Worm (Caenorhabditis elegans) whole organism, mixed stage, embryonic: ENCODE data around the gene F43C11.1.

ENCODE experiments used
- bed-3 ChIP-seq: fragments of 200-800 bp; sonication (Bioruptor generic); optimal IDR thresholded peaks from 3 replicates; lab custom pipeline; 2018; ENCODE audit warnings: mild to moderate bottlenecking, missing genetic modification characterization, moderate library complexity, missing compliant biosample characterization
- blmp-1 ChIP-seq: fragments of 150-350 bp; optimal IDR thresholded peaks from 2 replicates; lab custom pipeline; 2014; ENCODE audit warnings: missing biosample characterization, missing genetic modification characterization
- ceh-39 ChIP-seq: fragments of 150-350 bp; optimal IDR thresholded peaks from 2 replicates; lab custom pipeline; 2014; ENCODE audit warnings: missing biosample characterization, missing genetic modification characterization
- ceh-43 ChIP-seq: fragments of 200-800 bp; sonication (Bioruptor generic); optimal IDR thresholded peaks from 2 replicates; lab custom pipeline; 2018; ENCODE audit warnings: mild to moderate bottlenecking, missing genetic modification characterization, moderate library complexity, missing compliant biosample characterization
- ceh-83 ChIP-seq: fragments of 200-800 bp; sonication (Bioruptor generic); optimal IDR thresholded peaks from 2 replicates; lab custom pipeline; 2018; ENCODE audit warnings: mild to moderate bottlenecking, missing genetic modification characterization, missing compliant biosample characterization
- ces-1 ChIP-seq: fragments of 150-350 bp; optimal IDR thresholded peaks from 2 replicates; lab custom pipeline; 2014; ENCODE audit warnings: missing biosample characterization, missing genetic modification reagents, missing genetic modification characterization
- cnd-1 ChIP-seq: fragments of 200-800 bp; sonication (Bioruptor generic); optimal IDR thresholded peaks from 2 replicates; lab custom pipeline; 2018; ENCODE audit warnings: mild to moderate bottlenecking, missing genetic modification characterization, missing compliant biosample characterization
- drap-1 ChIP-seq: fragments of 200-800 bp; sonication (Bioruptor generic); optimal IDR thresholded peaks from 3 replicates; lab custom pipeline; 2018; ENCODE audit warnings: mild to moderate bottlenecking, missing genetic modification characterization, missing compliant biosample characterization
- elt-1 ChIP-seq: sonication (generic microtip); optimal IDR thresholded peaks from 2 replicates; lab custom pipeline; 2017; ENCODE audit warnings: missing genetic modification characterization, mild to moderate bottlenecking, missing compliant biosample characterization, antibody characterized with exemption, moderate library complexity, borderline replicate concordance; ENCODE audit not compliant: insufficient read depth
- elt-3 ChIP-seq: fragments of 150-350 bp; optimal IDR thresholded peaks from 2 replicates; lab custom pipeline; 2014; ENCODE audit warnings: missing biosample characterization, missing genetic modification characterization
- flh-1 ChIP-seq: fragments of 200-800 bp; sonication (Bioruptor generic); optimal IDR thresholded peaks from 2 replicates; lab custom pipeline; 2018; ENCODE audit warnings: mild to moderate bottlenecking, missing genetic modification characterization, moderate library complexity, missing compliant biosample characterization
- ham-2 ChIP-seq: fragments of 200-800 bp; sonication (Bioruptor generic); optimal IDR thresholded peaks from 2 replicates; lab custom pipeline; 2018; ENCODE audit warnings: mild to moderate bottlenecking, missing genetic modification characterization, missing compliant biosample characterization
- hlh-1 ChIP-seq: fragments of 150-350 bp; optimal IDR thresholded peaks from 2 replicates; lab custom pipeline; 2014; ENCODE audit warnings: missing biosample characterization, missing genetic modification reagents, missing genetic modification characterization
- lin-13 ChIP-seq: fragments of 150-350 bp; optimal IDR thresholded peaks from 2 replicates; lab custom pipeline; 2014; ENCODE audit warnings: missing biosample characterization, missing genetic modification characterization
- lin-32 ChIP-seq: fragments of 200-800 bp; sonication (Bioruptor generic); optimal IDR thresholded peaks from 2 replicates; lab custom pipeline; 2018; ENCODE audit warnings: mild to moderate bottlenecking, missing genetic modification characterization, missing compliant biosample characterization
- lsy-2 ChIP-seq: fragments of 150-350 bp; optimal IDR thresholded peaks from 2 replicates; lab custom pipeline; 2014; ENCODE audit warnings: missing biosample characterization, missing genetic modification characterization
- mab-5 ChIP-seq: fragments of 150-350 bp; optimal IDR thresholded peaks from 2 replicates; lab custom pipeline; 2014; ENCODE audit warnings: missing biosample characterization, missing genetic modification characterization
- mep-1 ChIP-seq: fragments of 150-350 bp; optimal IDR thresholded peaks from 2 replicates; lab custom pipeline; 2017; ENCODE audit warnings: missing biosample characterization, missing genetic modification reagents, missing genetic modification characterization, inconsistent platforms
- nhr-12 ChIP-seq: fragments of 150-350 bp; optimal IDR thresholded peaks from 2 replicates; lab custom pipeline; 2014; ENCODE audit warnings: missing biosample characterization, missing genetic modification characterization
- nhr-2 ChIP-seq: fragments of 150-350 bp; optimal IDR thresholded peaks from 2 replicates; lab custom pipeline; 2014; ENCODE audit warnings: missing biosample characterization, missing genetic modification characterization
- nhr-237 ChIP-seq: fragments of 150-350 bp; optimal IDR thresholded peaks from 2 replicates; lab custom pipeline; 2014; ENCODE audit warnings: missing biosample characterization, missing genetic modification characterization
- nhr-28 ChIP-seq: fragments of 150-350 bp; optimal IDR thresholded peaks from 2 replicates; lab custom pipeline; 2014; ENCODE audit warnings: missing biosample characterization, missing genetic modification characterization
- nhr-76 ChIP-seq: sonication (generic microtip); optimal IDR thresholded peaks from 2 replicates; lab custom pipeline; 2017; ENCODE audit warnings: missing biosample characterization, missing genetic modification characterization
- sem-2 ChIP-seq: fragments of 200-800 bp; sonication (Bioruptor generic); optimal IDR thresholded peaks from 2 replicates; lab custom pipeline; 2018; ENCODE audit warnings: mild to moderate bottlenecking, missing genetic modification characterization, missing compliant biosample characterization
- snpc-4 ChIP-seq: fragments of 150-350 bp; optimal IDR thresholded peaks from 2 replicates; lab custom pipeline; 2014; ENCODE audit warnings: missing biosample characterization, missing genetic modification characterization
- sptf-1 ChIP-seq: sonication (generic microtip); optimal IDR thresholded peaks from 2 replicates; lab custom pipeline; 2017; ENCODE audit warnings: mild to moderate bottlenecking, missing genetic modification characterization, moderate library complexity, missing compliant biosample characterization
- tbx-8 ChIP-seq: fragments of 200-800 bp; sonication (Bioruptor generic); optimal IDR thresholded peaks from 2 replicates; lab custom pipeline; 2018; ENCODE audit warnings: mild to moderate bottlenecking, missing genetic modification characterization, moderate library complexity, missing compliant biosample characterization
- unc-120 ChIP-seq: sonication (generic microtip); optimal IDR thresholded peaks from 2 replicates; lab custom pipeline; 2017; ENCODE audit warnings: missing genetic modification characterization, missing compliant biosample characterization; ENCODE audit not compliant: poor library complexity, severe bottlenecking
- unc-39 ChIP-seq: fragments of 150-350 bp; optimal IDR thresholded peaks from 2 replicates; lab custom pipeline; 2014; ENCODE audit warnings: missing biosample characterization, missing genetic modification characterization
- unc-62 ChIP-seq: fragments of 150-350 bp; optimal IDR thresholded peaks from 2 replicates; lab custom pipeline; 2014; ENCODE audit warnings: missing biosample characterization, missing genetic modification reagents, missing genetic modification characterization
- zip-8 ChIP-seq: fragments of 150-350 bp; optimal IDR thresholded peaks from 2 replicates; lab custom pipeline; 2014; ENCODE audit warnings: missing biosample characterization, missing genetic modification characterization
- ztf-11 ChIP-seq: fragments of 150-350 bp; optimal IDR thresholded peaks from 2 replicates; lab custom pipeline; 2014; ENCODE audit warnings: missing biosample characterization, missing genetic modification characterization

Gene F43C11.1

ce11 chrII:2372090-2372489, 15.2 kb downstream of the F43C11.1 start, which contains the start of gene F16G10.3:
Gene F16G10.3, plus strand, starts transcription at chrII:2372390.
- TF ChIP-seq lsy-2 (tag; lab: Kevin White, UChicago): no peak
- TF ChIP-seq ceh-39: no peak
- no peak for TF ChIP-seq tbx-8 (GFP tag; lab: Kevin White, UChicago)
- TF ChIP-seq snpc-4: no peak
- TF ChIP-seq ham-2 (GFP tag; lab: Kevin White, UChicago): no peak
- no peak for TF ChIP-seq ceh-83 (GFP tag; lab: Kevin White, UChicago)
- no peak for TF ChIP-seq unc-62 (GFP tag; lab: Kevin White, UChicago)
- no peak for TF ChIP-seq mep-1 (tag; lab: Kevin White, UChicago)
- TF ChIP-seq bed-3: no peak
- TF ChIP-seq ces-1 (GFP tag; lab: Kevin White, UChicago): no peak
- no peak for TF ChIP-seq zip-8 (tag; lab: Kevin White, UChicago)
- TF ChIP-seq blmp-1: no peak
- TF ChIP-seq nhr-237: no peak
- no peak for TF ChIP-seq elt-1
- TF ChIP-seq unc-39: no peak

ce11 chrII:2374973-2375372, 18.1 kb downstream of the F43C11.1 start, which contains the start of gene F16G10.2:
Gene F16G10.2, plus strand, starts transcription at chrII:2375273.
- TF ChIP-seq drap-1 (GFP tag; lab: Kevin White, UChicago): no peak
- no peak for TF ChIP-seq nhr-237

ce11 chrII:2377751-2378150, 20.9 kb downstream of the F43C11.1 start, which contains the start of gene F16G10.6:
Gene F16G10.6, minus strand, starts transcription at chrII:2377851.
- TF ChIP-seq snpc-4 (no peak), flh-1 (GFP tag; lab: Kevin White, UChicago) (no peak), mab-5 (tag; lab: Kevin White, UChicago) (no peak), lin-32 (no peak), nhr-28 (tag; lab: Kevin White, UChicago) (no peak), nhr-12 (tag; lab: Kevin White, UChicago) (no peak), unc-62 (GFP tag; lab: Kevin White, UChicago) (no peak), hlh-1 (tag; lab: Kevin White, UChicago) (no peak), unc-120 (tag; lab: Kevin White, UChicago) (no peak), tbx-8 (GFP tag; lab: Kevin White, UChicago) (no peak), blmp-1 (no peak), elt-3 (tag; lab: Kevin White, UChicago) (no peak), lsy-2 (tag; lab: Kevin White, UChicago) (no peak), mep-1 (tag; lab: Kevin White, UChicago) (no peak), sptf-1 (tag; lab: Kevin White, UChicago) (no peak), drap-1 (GFP tag; lab: Kevin White, UChicago) (no peak), sem-2 (GFP tag; lab: Kevin White, UChicago) (no peak), ham-2 (GFP tag; lab: Kevin White, UChicago) (no peak), nhr-76 (no peak), nhr-2 (no peak)

- no peak for TF ChIP-seq nhr-2
- TF ChIP-seq snpc-4: no peak
- TF ChIP-seq cnd-1 (tag; lab: Kevin White, UChicago): no peak
- no peak for TF ChIP-seq sptf-1 (tag; lab: Kevin White, UChicago)
- no peak for TF ChIP-seq ceh-43 (GFP tag; lab: Kevin White, UChicago)
- TF ChIP-seq unc-62 (GFP tag; lab: Kevin White, UChicago): no peak
- no peak for TF ChIP-seq nhr-28 (tag; lab: Kevin White, UChicago)
- no peak for TF ChIP-seq sem-2 (GFP tag; lab: Kevin White, UChicago)
- TF ChIP-seq bed-3: no peak
- no peak for TF ChIP-seq flh-1 (GFP tag; lab: Kevin White, UChicago)
- TF ChIP-seq ces-1 (GFP tag; lab: Kevin White, UChicago): no peak
- no peak for TF ChIP-seq drap-1 (GFP tag; lab: Kevin White, UChicago)
- no peak for TF ChIP-seq zip-8 (tag; lab: Kevin White, UChicago)
- TF ChIP-seq nhr-12 (tag; lab: Kevin White, UChicago): no peak
- TF ChIP-seq, all 35 proteins: peak for 0
Measured at ce11 chrII:2378465-2379009, 21.6 kb downstream of the F43C11.1 start.

- TF ChIP-seq unc-62 (GFP tag; lab: Kevin White, UChicago) (no peak), sem-2 (GFP tag; lab: Kevin White, UChicago) (no peak), nhr-12 (tag; lab: Kevin White, UChicago) (no peak), lin-32 (no peak), lin-13 (tag; lab: Kevin White, UChicago) (no peak), ztf-11 (tag; lab: Kevin White, UChicago) (no peak), ceh-39 (no peak), nhr-2 (no peak), drap-1 (GFP tag; lab: Kevin White, UChicago) (no peak), ces-1 (GFP tag; lab: Kevin White, UChicago) (no peak), ham-2 (GFP tag; lab: Kevin White, UChicago) (no peak), nhr-28 (tag; lab: Kevin White, UChicago) (no peak), elt-3 (tag; lab: Kevin White, UChicago) (no peak)
Measured at ce11 chrII:2379673-2380072, 22.8 kb downstream of the F43C11.1 start.
